Worm (Caenorhabditis elegans): ENCODE results near the gene T23B12.11.

DNA sequence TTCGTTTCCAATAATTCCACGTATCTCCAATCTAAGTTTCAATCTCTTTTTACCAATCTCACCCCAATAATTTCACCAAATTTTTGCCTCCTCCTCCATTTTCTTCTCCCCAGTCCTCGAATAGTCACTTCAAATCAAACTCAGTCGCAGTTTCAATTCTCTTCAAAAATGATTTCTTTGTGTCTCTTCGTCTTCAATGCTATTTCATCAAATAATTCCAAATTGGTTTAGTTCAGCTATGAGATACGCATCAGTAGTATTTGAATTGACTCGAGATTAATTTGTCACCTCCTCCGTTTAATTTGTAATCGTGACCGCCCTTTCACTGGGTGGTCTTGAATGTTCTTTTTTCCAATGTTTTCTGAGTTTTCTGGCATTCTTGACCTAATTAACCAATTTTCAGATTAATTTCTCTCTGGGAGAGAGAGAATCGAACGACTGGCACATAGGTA, at the start of gene T23B12.11:
- TF ChIP-seq elt-3 (tag; optimal IDR thresholded peaks at IDR 0.05) (no peak), nhr-28 (tag; optimal IDR thresholded peaks at IDR 0.05) (no peak), fkh-10 (GFP tag; optimal IDR thresholded peaks at IDR 0.05) (no peak)

Measured in whole organism, L3 larva.